Worm (Caenorhabditis elegans): Measurements from ENCODE around the gene gana-1.

gana-1 gene

DNA sequence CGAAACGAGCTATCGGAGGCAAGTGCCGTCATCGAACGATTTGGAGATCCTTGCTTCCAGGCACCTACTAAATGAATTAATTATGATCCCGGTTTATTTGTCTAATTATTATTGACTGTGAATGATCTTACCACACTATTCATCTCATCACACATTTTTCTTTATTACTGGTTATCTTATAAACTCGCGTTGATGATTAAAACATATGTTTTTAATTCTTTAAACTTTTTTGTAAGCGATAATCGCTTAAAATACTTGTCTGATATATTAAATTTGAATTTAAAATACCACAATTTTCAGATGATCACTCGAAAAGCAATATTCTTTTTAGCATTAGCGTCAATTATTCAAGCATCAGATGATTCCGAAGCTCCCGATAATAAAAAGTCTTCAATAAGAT, 41.9 kb upstream of the gana-1 start, which contains the start of gene F10C2.5:
F10C2.5 (plus strand) TSS at position 301 of the 400 bp plus-strand sequence.
- no peak for TF ChIP-seq Y67H2A.10 (GFP tag; conservative IDR thresholded peaks at IDR 0.05)

DNA sequence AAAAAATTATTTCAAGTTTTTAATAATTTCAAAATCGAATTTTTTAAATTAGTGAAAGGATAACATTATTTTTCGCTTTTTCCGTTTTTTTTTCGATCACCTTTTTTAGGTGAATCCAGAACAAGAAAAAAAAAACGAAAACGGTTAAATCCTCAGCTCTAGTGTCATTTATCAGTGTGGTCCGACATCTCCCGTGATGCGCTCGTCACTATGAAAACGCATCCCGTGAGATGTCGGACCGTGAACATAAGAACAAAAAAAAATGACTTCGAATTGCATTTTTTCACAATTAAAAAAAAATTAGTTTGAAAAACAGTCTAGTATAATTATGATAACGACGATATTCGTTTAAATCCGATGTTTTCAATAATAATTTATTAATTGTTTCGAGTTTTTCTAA, 39.3 kb upstream of the gana-1 start:
- TF ChIP-seq rcor-1 (GFP tag; IDR thresholded peaks at IDR 0.05) (no peak), snpc-1.1 (tag; optimal IDR thresholded peaks at IDR 0.05; ENCODE audit: insufficient read depth) (peak; percentile 88), tbx-9 (tag; optimal IDR thresholded peaks at IDR 0.05; ENCODE audit: borderline replicate concordance) (no peak), ztf-25 (GFP tag; IDR thresholded peaks at IDR 0.05) (no peak), attf-6 (GFP tag; IDR thresholded peaks at IDR 0.05) (no peak), Y53G8AR.9 (GFP tag; conservative IDR thresholded peaks at IDR 0.05) (no peak), snpc-4 (GFP tag; optimal IDR thresholded peaks at IDR 0.05) (peak; percentile 78), snpc-4 (tag; optimal IDR thresholded peaks at IDR 0.05) (peak in 3 of 4 experiments; percentile 54 to 77 (median 69)), repo-1 (tag; optimal IDR thresholded peaks at IDR 0.05) (no peak), Y53F4B.3 (GFP tag; IDR thresholded peaks at IDR 0.05) (no peak), F49E8.2 (tag; optimal IDR thresholded peaks at IDR 0.05; ENCODE audit: insufficient read depth) (no peak)

ce11 chrV:12048445-12048844, 38.6 kb upstream of the gana-1 start, which contains the start of gene dars-2:
Gene dars-2, plus strand, starts transcription at chrV:12048745.
- no peak for TF ChIP-seq F33H1.4 (GFP tag; IDR thresholded peaks at IDR 0.05)
- TF ChIP-seq F22D6.2 (tag; optimal IDR thresholded peaks at IDR 0.05), result no peak
- TF ChIP-seq attf-6 (GFP tag; IDR thresholded peaks at IDR 0.05), result no peak
- no peak for TF ChIP-seq nfyb-1 (GFP tag; IDR thresholded peaks at IDR 0.05)
- TF ChIP-seq attf-5 (GFP tag; optimal IDR thresholded peaks at IDR 0.05), result no peak
- TF ChIP-seq C06A6.2 (GFP tag; conservative IDR thresholded peaks at IDR 0.05), result no peak
- TF ChIP-seq snpc-1.3 (tag; optimal IDR thresholded peaks at IDR 0.05; ENCODE audit: insufficient read depth), result no peak
- no peak for TF ChIP-seq hlh-12 (tag; optimal IDR thresholded peaks at IDR 0.05)
- TF ChIP-seq hlh-26 (GFP tag; conservative IDR thresholded peaks at IDR 0.05), result no peak
- TF ChIP-seq tbp1 (GFP tag; optimal IDR thresholded peaks at IDR 0.05), result no peak
- TF ChIP-seq nhr-179 (tag; optimal IDR thresholded peaks at IDR 0.05), result no peak
- TF ChIP-seq sdz-38 (tag; optimal IDR thresholded peaks at IDR 0.05), result no peak
- no peak for TF ChIP-seq mel-28 (tag; optimal IDR thresholded peaks at IDR 0.05; ENCODE audit: borderline replicate concordance)
- TF ChIP-seq die-1 (tag; optimal IDR thresholded peaks at IDR 0.05), result no peak
- TF ChIP-seq aptf-2 (GFP tag; conservative IDR thresholded peaks at IDR 0.05), result no peak
- no peak for TF ChIP-seq atf-7 (tag; optimal IDR thresholded peaks at IDR 0.05)
- TF ChIP-seq repo-1 (tag; optimal IDR thresholded peaks at IDR 0.05), result no peak
- no peak for TF ChIP-seq lin-35 (GFP tag; optimal IDR thresholded peaks at IDR 0.05)

ce11 chrV:12053598-12053997, 33.4 kb upstream of the gana-1 start, which contains the start of gene F10C2.7:
Gene F10C2.7, plus strand, starts transcription at chrV:12053898.
- TF ChIP-seq madf-3 (GFP tag; IDR thresholded peaks at IDR 0.05) (no peak), nfya-1 (tag; optimal IDR thresholded peaks at IDR 0.05; ENCODE audit: borderline replicate concordance, insufficient read depth) (no peak), lin-26 (GFP tag; IDR thresholded peaks at IDR 0.05) (no peak), F57C9.4 (tag; optimal IDR thresholded peaks at IDR 0.05) (no peak), Y53G8AR.9 (GFP tag; conservative IDR thresholded peaks at IDR 0.05) (no peak), ceh-58 (GFP tag; IDR thresholded peaks at IDR 0.05) (no peak), Y56A3A.18 (GFP tag; IDR thresholded peaks at IDR 0.05) (no peak), K12H6.12 (tag; optimal IDR thresholded peaks at IDR 0.05) (no peak), T26A5.8 (tag; optimal IDR thresholded peaks at IDR 0.05) (no peak), Y53F4B.3 (GFP tag; IDR thresholded peaks at IDR 0.05) (no peak), Y79H2A.3 (GFP tag; conservative IDR thresholded peaks at IDR 0.05) (no peak), lsl-1 (GFP tag; optimal IDR thresholded peaks at IDR 0.05) (no peak), mel-28 (tag; optimal IDR thresholded peaks at IDR 0.05; ENCODE audit: borderline replicate concordance) (no peak), let-526 (GFP tag; IDR thresholded peaks at IDR 0.05) (no peak), nhr-80 (tag; optimal IDR thresholded peaks at IDR 0.05) (no peak), hmg-20 (GFP tag; IDR thresholded peaks at IDR 0.05) (no peak), mcd-1 (GFP tag; IDR thresholded peaks at IDR 0.05) (no peak), nhr-27 (tag; optimal IDR thresholded peaks at IDR 0.05) (no peak), ztf-18 (tag; optimal IDR thresholded peaks at IDR 0.05) (no peak)

Measured in whole organism, young adult.